Fruit fly (Drosophila melanogaster) whole organism, prepupa: Measurements from ENCODE around the gene Cyp4ac3.

Source experiments
- CG10669 ChIP-seq: fragments of 200-800 bp; sonication (Bioruptor generic); optimal IDR thresholded peaks from 3 replicates; lab custom pipeline; 2018; ENCODE audit warnings: missing biosample characterization, mild to moderate bottlenecking, missing genetic modification characterization, moderate library complexity
- CG11294 ChIP-seq: fragments of 200-800 bp; sonication (Bioruptor generic); IDR thresholded peaks from 2 replicates; pipeline ENCODE4 v1.3.6; 2022; ENCODE audit warnings: missing biosample characterization, missing genetic modification characterization
- CG11762 ChIP-seq: fragments of 200-800 bp; sonication (Bioruptor generic); optimal IDR thresholded peaks from 3 replicates; lab custom pipeline; 2016; ENCODE audit warnings: missing biosample characterization, missing genetic modification characterization; ENCODE audit not compliant: insufficient read depth
- CG11902 ChIP-seq: fragments of 200-800 bp; sonication (Bioruptor generic); optimal IDR thresholded peaks from 3 replicates; lab custom pipeline; 2016; ENCODE audit warnings: missing biosample characterization, missing genetic modification characterization
- CG15336 ChIP-seq: fragments of 200-800 bp; sonication (Bioruptor generic); IDR thresholded peaks from 2 replicates; pipeline ENCODE4 v1.3.6; 2022; ENCODE audit warnings: missing biosample characterization, missing genetic modification characterization
- CG1621 ChIP-seq: fragments of 200-800 bp; sonication (Bioruptor generic); optimal IDR thresholded peaks from 3 replicates; lab custom pipeline; 2018; ENCODE audit warnings: missing biosample characterization, mild to moderate bottlenecking, missing genetic modification characterization
- CG16779 ChIP-seq: fragments of 200-800 bp; sonication (Bioruptor generic); optimal IDR thresholded peaks from 3 replicates; lab custom pipeline; 2017; ENCODE audit warnings: missing biosample characterization, mild to moderate bottlenecking, missing genetic modification characterization
- CG3032 ChIP-seq: fragments of 200-800 bp; optimal IDR thresholded peaks from 2 replicates; lab custom pipeline; 2019; ENCODE audit warnings: missing biosample characterization, mild to moderate bottlenecking, missing genetic modification characterization, moderate library complexity
- CG31627 ChIP-seq: fragments of 200-800 bp; sonication (Bioruptor generic); optimal IDR thresholded peaks from 3 replicates; lab custom pipeline; 2016; ENCODE audit warnings: missing biosample characterization, missing genetic modification characterization
- CG34406 ChIP-seq: fragments of 200-800 bp; sonication (Bioruptor generic); optimal IDR thresholded peaks from 3 replicates; lab custom pipeline; 2016; ENCODE audit warnings: missing biosample characterization, missing genetic modification characterization
- CG3919 ChIP-seq: fragments of 200-800 bp; sonication (Bioruptor generic); optimal IDR thresholded peaks from 3 replicates; lab custom pipeline; 2016; ENCODE audit warnings: missing biosample characterization, missing genetic modification characterization
- CG4318 ChIP-seq: fragments of 200-800 bp; sonication (Bioruptor generic); optimal IDR thresholded peaks from 3 replicates; lab custom pipeline; 2017; ENCODE audit warnings: missing biosample characterization, mild to moderate bottlenecking, missing genetic modification characterization
- CG6163 ChIP-seq: fragments of 200-800 bp; sonication (Bioruptor generic); IDR thresholded peaks from 3 replicates; pipeline ENCODE4 v1.3.6; 2022; ENCODE audit warnings: missing biosample characterization, missing genetic modification characterization
- CG6276 ChIP-seq: fragments of 200-800 bp; sonication (Bioruptor generic); optimal IDR thresholded peaks from 2 replicates; lab custom pipeline; 2017; ENCODE audit warnings: missing biosample characterization, mild to moderate bottlenecking, missing genetic modification characterization
- CG6854 ChIP-seq: fragments of 200-800 bp; sonication (Bioruptor generic); optimal IDR thresholded peaks from 2 replicates; lab custom pipeline; 2017; ENCODE audit warnings: missing biosample characterization, mild to moderate bottlenecking, missing genetic modification characterization
- CG7368 ChIP-seq: fragments of 200-800 bp; sonication (Bioruptor generic); optimal IDR thresholded peaks from 3 replicates; lab custom pipeline; 2016; ENCODE audit warnings: missing biosample characterization, missing genetic modification characterization
- CG8119 ChIP-seq: fragments of 200-800 bp; sonication (Bioruptor generic); IDR thresholded peaks from 3 replicates; pipeline ENCODE4 v1.3.6; 2022; ENCODE audit warnings: missing biosample characterization, missing genetic modification characterization
- CG8632 ChIP-seq: fragments of 200-800 bp; sonication (Bioruptor generic); optimal IDR thresholded peaks from 3 replicates; lab custom pipeline; 2016; ENCODE audit warnings: missing biosample characterization, missing genetic modification characterization
- Eip78C ChIP-seq: fragments of 200-800 bp; sonication (Bioruptor generic); peaks from one replicate; lab custom pipeline; 2016; ENCODE audit warnings: missing biosample characterization, missing genetic modification characterization
- Eip93F ChIP-seq: fragments of 200-800 bp; sonication (Bioruptor generic); optimal IDR thresholded peaks from 2 replicates; lab custom pipeline; 2016; ENCODE audit warnings: missing biosample characterization, mild to moderate bottlenecking, missing genetic modification characterization
- Ets96B ChIP-seq: fragments of 200-800 bp; optimal IDR thresholded peaks from 2 replicates; lab custom pipeline; 2019; ENCODE audit warnings: missing biosample characterization, mild to moderate bottlenecking, missing genetic modification characterization, moderate library complexity
- Gug ChIP-seq: fragments of 200-800 bp; sonication (Bioruptor generic); IDR thresholded peaks from 2 replicates; pipeline ENCODE4 v1.3.6; 2022; ENCODE audit warnings: missing biosample characterization, missing genetic modification characterization
- Hr38 ChIP-seq: sonication (Bioruptor generic); optimal IDR thresholded peaks from 2 replicates; lab custom pipeline; 2016; ENCODE audit warnings: missing biosample characterization, missing genetic modification characterization
- Hr39 ChIP-seq: fragments of 200-800 bp; sonication (Bioruptor generic); optimal IDR thresholded peaks from 2 replicates; lab custom pipeline; 2016; ENCODE audit warnings: missing biosample characterization, missing genetic modification characterization
- Hr4 ChIP-seq: fragments of 200-800 bp; sonication (Bioruptor generic); optimal IDR thresholded peaks from 3 replicates; lab custom pipeline; 2016; ENCODE audit warnings: missing biosample characterization, missing genetic modification characterization
- Lpt ChIP-seq: fragments of 200-800 bp; sonication (Bioruptor generic); optimal IDR thresholded peaks from 3 replicates; lab custom pipeline; 2016; ENCODE audit warnings: missing biosample characterization, missing genetic modification characterization
- Met ChIP-seq: fragments of 200-800 bp; sonication (Bioruptor generic); optimal IDR thresholded peaks from 3 replicates; lab custom pipeline; 2016; ENCODE audit warnings: missing biosample characterization, missing genetic modification characterization
- OdsH ChIP-seq: fragments of 200-800 bp; sonication (Bioruptor generic); optimal IDR thresholded peaks from 3 replicates; lab custom pipeline; 2016; ENCODE audit warnings: missing biosample characterization, missing genetic modification characterization
- Smox ChIP-seq: fragments of 200-800 bp; sonication (Bioruptor generic); optimal IDR thresholded peaks from 3 replicates; lab custom pipeline; 2016; ENCODE audit warnings: missing biosample characterization, missing genetic modification characterization
- Sox102F ChIP-seq: fragments of 200-800 bp; sonication (Bioruptor generic); optimal IDR thresholded peaks from 2 replicates; lab custom pipeline; 2016; ENCODE audit warnings: missing biosample characterization, mild to moderate bottlenecking, missing genetic modification characterization
- Sox14 ChIP-seq: fragments of 200-800 bp; sonication (Bioruptor generic); optimal IDR thresholded peaks from 3 replicates; lab custom pipeline; 2016; ENCODE audit warnings: missing biosample characterization, missing genetic modification characterization
- Sox15 ChIP-seq: fragments of 200-800 bp; sonication (Bioruptor generic); optimal IDR thresholded peaks from 3 replicates; lab custom pipeline; 2016; ENCODE audit warnings: missing biosample characterization, missing genetic modification characterization
- achi ChIP-seq: fragments of 200-800 bp; sonication (Bioruptor generic); optimal IDR thresholded peaks from 3 replicates; lab custom pipeline; 2016; ENCODE audit warnings: missing biosample characterization, missing genetic modification characterization
- cyc ChIP-seq: fragments of 200-800 bp; sonication (Bioruptor generic); optimal IDR thresholded peaks from 3 replicates; lab custom pipeline; 2016; ENCODE audit warnings: missing biosample characterization, missing genetic modification characterization
- dac ChIP-seq: fragments of 200-800 bp; sonication (Bioruptor generic); optimal IDR thresholded peaks from 2 replicates; lab custom pipeline; 2017; ENCODE audit warnings: missing biosample characterization, mild to moderate bottlenecking, missing genetic modification characterization
- dsx ChIP-seq: fragments of 200-800 bp; optimal IDR thresholded peaks from 3 replicates; lab custom pipeline; 2019; ENCODE audit warnings: missing biosample characterization, mild to moderate bottlenecking, missing genetic modification characterization, moderate library complexity; ENCODE audit not compliant: poor library complexity, severe bottlenecking
- eg ChIP-seq: fragments of 200-800 bp; sonication (Bioruptor generic); IDR thresholded peaks from 3 replicates; pipeline ENCODE4 v1.3.6; 2022; ENCODE audit warnings: missing biosample characterization, missing genetic modification characterization
- esn ChIP-seq: fragments of 200-800 bp; sonication (Bioruptor generic); optimal IDR thresholded peaks from 2 replicates; lab custom pipeline; 2016; ENCODE audit warnings: missing biosample characterization, mild to moderate bottlenecking, missing genetic modification characterization, moderate library complexity
- fd59A ChIP-seq: fragments of 200-800 bp; sonication (Bioruptor generic); optimal IDR thresholded peaks from 2 replicates; lab custom pipeline; 2017; ENCODE audit warnings: missing biosample characterization, mild to moderate bottlenecking, missing genetic modification characterization, missing genetic modification reagents
- fd85E ChIP-seq: fragments of 200-800 bp; sonication (Bioruptor generic); optimal IDR thresholded peaks from 3 replicates; lab custom pipeline; 2016; ENCODE audit warnings: missing biosample characterization, missing genetic modification characterization
- fkh ChIP-seq: fragments of 200-800 bp; sonication (Bioruptor generic); optimal IDR thresholded peaks from 3 replicates; lab custom pipeline; 2017; ENCODE audit warnings: missing biosample characterization, mild to moderate bottlenecking, missing genetic modification characterization, moderate library complexity
- lz ChIP-seq: fragments of 200-800 bp; sonication (Bioruptor generic); optimal IDR thresholded peaks from 3 replicates; lab custom pipeline; 2016; ENCODE audit warnings: missing biosample characterization, missing genetic modification characterization
- net ChIP-seq: fragments of 200-800 bp; sonication (Bioruptor generic); optimal IDR thresholded peaks from 3 replicates; lab custom pipeline; 2016; ENCODE audit warnings: missing biosample characterization, missing genetic modification characterization
- pdm3 ChIP-seq: fragments of 200-800 bp; sonication (Bioruptor generic); optimal IDR thresholded peaks from 3 replicates; lab custom pipeline; 2016; ENCODE audit warnings: missing biosample characterization, missing genetic modification characterization
- salr ChIP-seq, 2 experiments: fragments of 200-800 bp; sonication (Bioruptor generic); optimal IDR thresholded peaks; 3 replicates each; lab custom pipeline; 2016 to 2018; ENCODE audit warnings: missing biosample characterization in 2 of 2, missing genetic modification characterization in 2 of 2, mild to moderate bottlenecking in 1 of 2
- spab ChIP-seq: fragments of 200-800 bp; sonication (Bioruptor generic); optimal IDR thresholded peaks from 2 replicates; lab custom pipeline; 2017; ENCODE audit warnings: missing biosample characterization, mild to moderate bottlenecking, missing genetic modification characterization, missing genetic modification reagents
- ss ChIP-seq, 2 experiments: fragments of 200-800 bp; sonication (Bioruptor generic); optimal IDR thresholded peaks; 2 replicates in 1 of 2; 3 replicates in 1 of 2; lab custom pipeline; 2017 to 2018; ENCODE audit warnings: mild to moderate bottlenecking in 2 of 2, missing biosample characterization in 2 of 2, missing genetic modification characterization in 2 of 2, moderate library complexity in 1 of 2
- svp ChIP-seq: fragments of 200-800 bp; sonication (Bioruptor generic); peaks from one replicate; lab custom pipeline; 2016; ENCODE audit warnings: missing biosample characterization, missing genetic modification characterization
- topi ChIP-seq: fragments of 200-800 bp; sonication (Bioruptor generic); optimal IDR thresholded peaks from 3 replicates; lab custom pipeline; 2016; ENCODE audit warnings: missing biosample characterization, missing genetic modification characterization

Cyp4ac3 gene

dm6 chr2L:5305240-5305875, 37.1 kb downstream of the Cyp4ac3 start (continued):
- peak; percentile 64 for TF ChIP-seq dsx
- TF ChIP-seq fd85E = peak; percentile 42
- TF ChIP-seq CG6276 (GFP tag; lab: Kevin White, UChicago) = no peak
- peak; percentile 83 for TF ChIP-seq CG6854 (GFP tag; lab: Kevin White, UChicago)
- TF ChIP-seq Smox (GFP tag; lab: Kevin White, UChicago) = peak; percentile 15
- peak; percentile 9 for TF ChIP-seq net (GFP tag; lab: Kevin White, UChicago)
- TF ChIP-seq Eip78C (GFP tag; lab: Kevin White, UChicago) = peak; percentile 72
- no peak for TF ChIP-seq OdsH
- TF ChIP-seq CG7368 (GFP tag; lab: Kevin White, UChicago) = peak; percentile 45
- TF ChIP-seq Lpt (GFP tag; lab: Kevin White, UChicago) = no peak
- no peak for TF ChIP-seq Gug (GFP tag; lab: Robert Waterston, UW)
- TF ChIP-seq fkh (GFP tag; lab: Kevin White, UChicago) = no peak
- TF ChIP-seq Eip93F (GFP tag; lab: Kevin White, UChicago) = peak; percentile 83
- TF ChIP-seq esn (GFP tag; lab: Kevin White, UChicago) = peak; percentile 31
- TF ChIP-seq eg (GFP tag; lab: Robert Waterston, UW) = peak; percentile 49; the same call in 1 of the 3 replicates
- TF ChIP-seq dac (GFP tag; lab: Kevin White, UChicago) = no peak
- TF ChIP-seq CG31627 (GFP tag; lab: Kevin White, UChicago) = no peak
- peak; percentile 6 for TF ChIP-seq lz (GFP tag; lab: Kevin White, UChicago)
- TF ChIP-seq Hr4 (GFP tag; lab: Kevin White, UChicago) = no peak
- peak; percentile 64 for TF ChIP-seq CG3919
- peak; percentile 25 for TF ChIP-seq topi (GFP tag; lab: Kevin White, UChicago)
- TF ChIP-seq Sox14 (GFP tag; lab: Kevin White, UChicago) = peak; percentile 40
- TF ChIP-seq CG1621 (tag; lab: Kevin White, UChicago) = peak; percentile 16
- TF ChIP-seq achi (GFP tag; lab: Kevin White, UChicago) = no peak
- no peak for TF ChIP-seq pdm3
- no peak for TF ChIP-seq CG11762
- TF ChIP-seq Sox15 (GFP tag; lab: Kevin White, UChicago) = no peak
- peak; percentile 93 for TF ChIP-seq svp (GFP tag; lab: Kevin White, UChicago)
- TF ChIP-seq CG10669 (GFP tag; lab: Kevin White, UChicago) = no peak
- TF ChIP-seq ss (GFP tag; optimal IDR thresholded peaks at IDR 0.05; lab: Kevin White, UChicago) = peak; percentile 47 to 75
- no peak for TF ChIP-seq CG4318 (GFP tag; lab: Kevin White, UChicago)
- TF ChIP-seq fd59A (GFP tag; lab: Kevin White, UChicago) = no peak
- TF ChIP-seq CG16779 (tag; lab: Kevin White, UChicago) = peak; percentile 52
- TF ChIP-seq CG34406 (GFP tag; lab: Kevin White, UChicago) = no peak
- TF ChIP-seq CG11294 (GFP tag; lab: Robert Waterston, UW) = no peak
- peak; percentile 57 for TF ChIP-seq Sox102F (GFP tag; lab: Kevin White, UChicago)
- TF ChIP-seq salr (GFP tag; optimal IDR thresholded peaks at IDR 0.05; lab: Kevin White, UChicago) = no peak
- TF ChIP-seq CG11902 (GFP tag; lab: Kevin White, UChicago) = no peak
- TF ChIP-seq Ets96B (tag; lab: Kevin White, UChicago) = no peak
- TF ChIP-seq, all 60 proteins: peak for 26

dm6 chr2L:5306373-5306997, 38.2 kb downstream of the Cyp4ac3 start:
- TF ChIP-seq CG8632 (GFP tag; lab: Kevin White, UChicago) = no peak
- no peak for TF ChIP-seq CG8119 (GFP tag; lab: Robert Waterston, UW)
- TF ChIP-seq CG3032 = no peak
- no peak for TF ChIP-seq Smox (GFP tag; lab: Kevin White, UChicago)
- TF ChIP-seq fkh (GFP tag; lab: Kevin White, UChicago) = peak; percentile 87
- no peak for TF ChIP-seq Gug (GFP tag; lab: Robert Waterston, UW)
- peak; percentile 60 for TF ChIP-seq CG6854 (GFP tag; lab: Kevin White, UChicago)
- peak; percentile 60 for TF ChIP-seq dsx
- no peak for TF ChIP-seq Ets96B (tag; lab: Kevin White, UChicago)
- no peak for TF ChIP-seq spab (GFP tag; lab: Kevin White, UChicago)
- no peak for TF ChIP-seq Hr39 (GFP tag; lab: Kevin White, UChicago)
- TF ChIP-seq dac (GFP tag; lab: Kevin White, UChicago) = no peak
- 0 out of 3 replicates have a peak, but pooled peaks have one; percentile 59 for TF ChIP-seq CG6163 (GFP tag; lab: Robert Waterston, UW)
- no peak for TF ChIP-seq Hr38
- no peak for TF ChIP-seq CG15336 (GFP tag; lab: Robert Waterston, UW)
- TF ChIP-seq esn (GFP tag; lab: Kevin White, UChicago) = no peak
- TF ChIP-seq Met = no peak
- TF ChIP-seq cyc (GFP tag; lab: Kevin White, UChicago) = no peak
- TF ChIP-seq CG7368 (GFP tag; lab: Kevin White, UChicago) = peak; percentile 21
- no peak for TF ChIP-seq CG31627 (GFP tag; lab: Kevin White, UChicago)
